Worm (Caenorhabditis elegans): ENCODE measurements around the gene ins-11.

DNA sequence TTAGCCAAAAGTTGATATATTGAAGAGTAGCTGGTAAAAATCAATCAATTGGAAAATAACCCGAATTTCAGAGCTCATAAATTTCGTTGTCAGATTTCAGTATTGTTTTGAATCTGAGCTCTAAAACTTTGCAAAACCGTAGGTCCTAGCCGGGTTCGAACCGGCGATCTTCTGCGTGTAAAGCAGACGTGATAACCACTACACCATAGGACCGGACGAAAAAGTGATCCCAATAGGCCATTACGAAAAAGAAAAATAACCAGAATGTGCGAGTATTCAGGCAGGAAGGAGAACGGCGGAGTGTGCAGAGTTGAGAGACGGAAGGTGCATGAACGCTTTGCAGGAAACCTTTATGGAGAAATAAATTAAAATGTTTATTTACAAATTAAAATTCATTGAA lies 20.5 kb downstream of the ins-11 start:
- TF ChIP-seq ztf-11 (tag; optimal IDR thresholded peaks at IDR 0.05) (no peak), tlp-1 (tag; optimal IDR thresholded peaks at IDR 0.05) (no peak), dpl-1 (GFP tag; optimal IDR thresholded peaks at IDR 0.05) (peak; percentile 18 to 31 (median 29)), ama-1 (optimal IDR thresholded peaks at IDR 0.05) (no peak), C16A3.4 (tag; optimal IDR thresholded peaks at IDR 0.05) (peak; percentile 54), skn-1 (tag; optimal IDR thresholded peaks at IDR 0.05) (peak; percentile 40), zag-1 (tag; optimal IDR thresholded peaks at IDR 0.05) (no peak), unc-62 (GFP tag; optimal IDR thresholded peaks at IDR 0.05) (no peak), egl-27 (tag; optimal IDR thresholded peaks at IDR 0.05) (no peak), unc-86 (tag; optimal IDR thresholded peaks at IDR 0.05) (no peak), tbx-2 (tag; optimal IDR thresholded peaks at IDR 0.05) (no peak), nhr-11 (tag; optimal IDR thresholded peaks at IDR 0.05) (no peak)

Data from whole organism, L1 larva.